Fruit fly (Drosophila melanogaster) whole organism, wandering third instar larva: Measurements from ENCODE around the gene CG32354.

Experiments used
- Abd-B ChIP-seq: fragments of >200 bp; optimal IDR thresholded peaks from 2 replicates; lab custom pipeline; 2017; ENCODE audit warnings: missing biosample characterization, missing genetic modification characterization
- Dfd ChIP-seq: fragments of >200 bp; optimal IDR thresholded peaks from 2 replicates; lab custom pipeline; 2017; ENCODE audit warnings: missing biosample characterization, missing genetic modification characterization
- HLH106 ChIP-seq: fragments of 200-800 bp; optimal IDR thresholded peaks from 3 replicates; lab custom pipeline; 2019; ENCODE audit warnings: missing biosample characterization, mild to moderate bottlenecking, missing genetic modification characterization, moderate library complexity
- Hr78 ChIP-seq: fragments of >200 bp; optimal IDR thresholded peaks from 2 replicates; lab custom pipeline; 2017; ENCODE audit warnings: missing biosample characterization, missing genetic modification characterization
- Jra ChIP-seq: sonication (Bioruptor generic); optimal IDR thresholded peaks from 2 replicates; lab custom pipeline; 2016; ENCODE audit warnings: missing biosample characterization, missing genetic modification characterization
- Mio ChIP-seq: sonication (Bioruptor generic); optimal IDR thresholded peaks from 2 replicates; lab custom pipeline; 2016; ENCODE audit warnings: missing biosample characterization, missing genetic modification characterization
- N ChIP-seq: fragments of >200 bp; optimal IDR thresholded peaks from 2 replicates; lab custom pipeline; 2018; ENCODE audit warnings: missing biosample characterization, missing external identifiers, missing genetic modification characterization
- OdsH ChIP-seq: fragments of 200-800 bp; sonication (Bioruptor generic); optimal IDR thresholded peaks from 2 replicates; lab custom pipeline; 2016; ENCODE audit warnings: missing biosample characterization, mild to moderate bottlenecking, missing genetic modification characterization
- Sp1 ChIP-seq: fragments of 200-800 bp; sonication (Bioruptor generic); optimal IDR thresholded peaks from 3 replicates; lab custom pipeline; 2019; ENCODE audit warnings: missing biosample characterization, mild to moderate bottlenecking, missing genetic modification characterization, moderate library complexity
- Vsx2 ChIP-seq: fragments of 200-300, 225-300 bp; sonication (Bioruptor generic); optimal IDR thresholded peaks from 2 replicates; lab custom pipeline; 2018; ENCODE audit warnings: missing biosample characterization, missing genetic modification characterization; ENCODE audit not compliant: partially characterized antibody
- ey ChIP-seq: fragments of 200-800 bp; sonication (Bioruptor generic); optimal IDR thresholded peaks from 2 replicates; lab custom pipeline; 2016; ENCODE audit warnings: missing biosample characterization, missing genetic modification characterization
- lola ChIP-seq: fragments of >200 bp; optimal IDR thresholded peaks from 2 replicates; lab custom pipeline; 2017; ENCODE audit warnings: missing biosample characterization, missing genetic modification characterization
- psq ChIP-seq: fragments of 200-800 bp; sonication (Bioruptor generic); optimal IDR thresholded peaks from 3 replicates; lab custom pipeline; 2017; ENCODE audit warnings: missing biosample characterization, mild to moderate bottlenecking, missing genetic modification characterization, moderate library complexity
- usp ChIP-seq: fragments of >200 bp; optimal IDR thresholded peaks from 2 replicates; lab custom pipeline; 2017; ENCODE audit warnings: missing biosample characterization, missing genetic modification characterization

DNA sequence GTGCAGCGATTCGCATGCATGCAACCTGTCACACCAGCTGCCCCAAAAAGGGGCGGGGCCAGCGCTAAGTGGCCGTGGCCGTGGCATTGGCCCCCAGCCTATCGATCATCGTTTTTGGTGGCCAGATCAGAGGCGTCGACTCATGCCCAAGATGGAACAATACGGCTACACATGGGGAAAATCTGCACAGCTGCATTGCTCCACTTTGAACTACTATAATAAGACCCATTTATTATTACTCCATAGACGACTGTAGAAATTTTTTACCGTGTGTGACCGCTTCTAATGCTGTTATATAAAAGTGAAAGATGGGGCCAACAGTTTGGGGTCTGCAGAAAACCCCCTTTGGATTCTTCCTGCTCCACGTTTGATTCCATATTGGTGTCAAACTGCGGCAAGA lies 38.0 kb downstream of the CG32354 start:
- TF ChIP-seq Abd-B (GFP tag; lab: Kevin White, UChicago) (no peak), Jra (GFP tag; lab: Kevin White, UChicago) (no peak), Mio (GFP tag; lab: Kevin White, UChicago) (no peak), usp (GFP tag; lab: Kevin White, UChicago) (no peak), Vsx2 (GFP tag; lab: Kevin White, UChicago) (no peak), Sp1 (GFP tag; lab: Kevin White, UChicago) (no peak), lola (GFP tag; lab: Kevin White, UChicago) (no peak), OdsH (GFP tag; lab: Kevin White, UChicago) (no peak), psq (no peak), Dfd (GFP tag; lab: Kevin White, UChicago) (no peak), N (GFP tag; lab: Kevin White, UChicago) (no peak), HLH106 (no peak), Hr78 (GFP tag; lab: Kevin White, UChicago) (no peak), ey (GFP tag; lab: Kevin White, UChicago) (no peak)
